Worm (Caenorhabditis elegans) whole organism, L3 larva: ENCODE measurements around the gene col-181.

ENCODE experiments used
- ceh-16 ChIP-seq: sonication (generic microtip); optimal IDR thresholded peaks from 2 replicates; lab custom pipeline; 2017; ENCODE audit warnings: missing biosample characterization, missing genetic modification characterization
- mdl-1 ChIP-seq: fragments of 150-350 bp; optimal IDR thresholded peaks from 2 replicates; lab custom pipeline; 2014; ENCODE audit warnings: missing biosample characterization, missing genetic modification characterization
- nhr-237 ChIP-seq: fragments of 150-350 bp; optimal IDR thresholded peaks from 2 replicates; lab custom pipeline; 2014; ENCODE audit warnings: missing biosample characterization, missing genetic modification characterization

DNA sequence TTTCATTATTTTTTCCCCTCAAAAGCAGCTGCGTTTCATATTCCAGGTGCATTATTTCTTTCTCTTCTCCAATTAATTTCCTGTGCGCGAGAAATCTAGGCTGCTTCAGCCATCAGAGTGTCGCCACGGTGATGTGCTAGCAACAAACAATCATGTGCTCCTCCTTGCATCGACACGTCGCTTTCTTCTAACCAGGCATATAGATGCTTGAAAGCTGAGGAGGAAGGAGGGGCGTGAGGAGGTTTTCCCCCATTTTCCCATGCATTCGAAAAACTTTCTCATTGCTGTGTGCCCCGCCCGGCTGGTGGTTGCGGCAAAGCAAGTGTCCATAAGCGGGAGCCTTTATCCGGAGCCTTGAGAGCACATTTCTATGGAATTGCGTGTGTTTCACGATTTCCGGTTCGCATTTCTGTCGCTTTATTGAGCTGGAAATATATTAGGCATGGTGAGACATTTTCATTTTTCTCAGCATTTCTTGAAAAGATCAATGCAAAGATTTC lies 45.0 kb downstream of the col-181 start, which contains the start of gene znf-474:
- TF ChIP-seq nhr-237 (tag; lab: Kevin White, UChicago), result no peak
- TF ChIP-seq ceh-16 (tag; lab: Kevin White, UChicago), result no peak
- TF ChIP-seq mdl-1 (tag; lab: Kevin White, UChicago), result no peak
